Fruit fly (Drosophila melanogaster) Kc167 (cell line): ENCODE results near the gene CG4596.

Source experiments
- Myc ChIP-seq: fragments of >200 bp; optimal IDR thresholded peaks from 2 replicates; lab custom pipeline; 2017; ENCODE audit warnings: missing external identifiers
- h ChIP-seq: fragments of >200 bp; optimal IDR thresholded peaks from 3 replicates; lab custom pipeline; 2018; ENCODE audit warnings: missing external identifiers

DNA sequence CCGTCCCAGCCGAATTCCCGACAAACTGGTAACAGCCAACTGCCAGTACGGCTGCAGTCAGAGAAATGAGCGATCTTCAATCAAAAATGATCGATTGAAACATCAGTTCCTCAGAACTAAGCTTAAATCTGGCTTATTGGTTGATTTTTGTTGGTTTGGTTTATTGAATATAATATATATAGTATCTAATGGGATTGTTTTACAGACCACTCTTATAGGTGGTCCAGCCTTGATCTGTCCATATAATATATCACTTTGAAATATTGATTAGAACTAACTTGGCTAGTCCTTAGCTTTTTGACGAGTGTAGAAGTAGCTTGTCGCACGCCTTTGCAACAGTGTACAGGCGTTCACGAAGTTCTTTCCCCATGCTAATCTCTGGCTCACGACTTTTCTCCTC is 30.4 kb upstream of the CG4596 start:
- TF ChIP-seq Myc (lab: Kevin White, UChicago) (no peak), h (lab: Kevin White, UChicago) (no peak)
